Worm (Caenorhabditis elegans) whole organism, midembryonic: Measurements from ENCODE around the gene ZK1320.9.

Experiments
- T22C8.4 ChIP-seq: fragments of 200-800 bp; sonication (Bioruptor generic); IDR thresholded peaks from 2 replicates; pipeline ENCODE4 v1.3.6; 2022; ENCODE audit warnings: missing genetic modification characterization, missing compliant biosample characterization
- cog-1 ChIP-seq: sonication (generic microtip); optimal IDR thresholded peaks from 2 replicates; lab custom pipeline; 2016; ENCODE audit warnings: missing genetic modification characterization, missing compliant biosample characterization
- flt-1 ChIP-seq: fragments of 200-800 bp; sonication (Bioruptor generic); IDR thresholded peaks from 2 replicates; pipeline ENCODE4 v1.3.6; 2022; ENCODE audit warnings: missing genetic modification characterization, missing compliant biosample characterization
- klf-2 ChIP-seq: fragments of 200-800 bp; sonication (Bioruptor generic); conservative IDR thresholded peaks from 2 replicates; pipeline ENCODE4 v1.3.6; 2022; ENCODE audit warnings: missing genetic modification reagents, missing genetic modification characterization, missing compliant biosample characterization
- med-1 ChIP-seq: sonication (generic microtip); optimal IDR thresholded peaks from 2 replicates; lab custom pipeline; 2017; ENCODE audit warnings: missing genetic modification characterization, mild to moderate bottlenecking, missing compliant biosample characterization, antibody characterized with exemption, missing genetic modification reagents; ENCODE audit not compliant: insufficient read depth
- ref-1 ChIP-seq: fragments of 200-800 bp; sonication (Bioruptor generic); conservative IDR thresholded peaks from 2 replicates; pipeline ENCODE4 v1.3.6; 2022; ENCODE audit warnings: missing genetic modification reagents, missing genetic modification characterization, missing compliant biosample characterization
- tab-1 ChIP-seq: fragments of 200-800 bp; sonication (Bioruptor generic); IDR thresholded peaks from 2 replicates; pipeline ENCODE4 v1.3.6; 2022; ENCODE audit warnings: missing genetic modification characterization, missing compliant biosample characterization
- ztf-23 ChIP-seq: fragments of 200-800 bp; sonication (Bioruptor generic); IDR thresholded peaks from 2 replicates; pipeline ENCODE4 v1.3.6; 2022; ENCODE audit warnings: missing genetic modification reagents, missing genetic modification characterization, missing compliant biosample characterization
- ztf-29 ChIP-seq: fragments of 200-800 bp; sonication (Bioruptor generic); IDR thresholded peaks from 2 replicates; pipeline ENCODE4 v1.3.6; 2022; ENCODE audit warnings: missing genetic modification reagents, missing genetic modification characterization, missing compliant biosample characterization

The ZK1320.9 gene

ce11 chrII:9652919-9653318 is 33.6 kb downstream of the ZK1320.9 start, which contains the start of gene ZK1307.3:
ZK1307.3 (minus strand) TSS chrII:9653019.
- no peak for TF ChIP-seq T22C8.4
- no peak for TF ChIP-seq flt-1 (GFP tag; lab: Robert Waterston, UW)
- no peak for TF ChIP-seq cog-1 (tag; lab: Kevin White, UChicago)
- TF ChIP-seq ztf-29 (GFP tag; lab: Robert Waterston, UW), result no peak
- no peak for TF ChIP-seq klf-2 (GFP tag; lab: Robert Waterston, UW)
- TF ChIP-seq tab-1 (GFP tag; lab: Robert Waterston, UW), result no peak
- TF ChIP-seq ztf-23 (GFP tag; lab: Robert Waterston, UW), result no peak
- no peak for TF ChIP-seq ref-1
- TF ChIP-seq med-1 (GFP tag; lab: Kevin White, UChicago), result no peak

ce11 chrII:9651700-9652099 is 34.8 kb downstream of the ZK1320.9 start, which contains the start of gene ZK1307.4:
ZK1307.4 (minus strand) TSS chrII:9651800.
- no peak for TF ChIP-seq ztf-29 (GFP tag; lab: Robert Waterston, UW)
- TF ChIP-seq T22C8.4, result no peak
- TF ChIP-seq klf-2 (GFP tag; lab: Robert Waterston, UW), result no peak
- no peak for TF ChIP-seq cog-1 (tag; lab: Kevin White, UChicago)
- no peak for TF ChIP-seq flt-1 (GFP tag; lab: Robert Waterston, UW)
- TF ChIP-seq ref-1, result no peak
- no peak for TF ChIP-seq ztf-23 (GFP tag; lab: Robert Waterston, UW)
- TF ChIP-seq med-1 (GFP tag; lab: Kevin White, UChicago), result no peak
- TF ChIP-seq tab-1 (GFP tag; lab: Robert Waterston, UW), result no peak

ce11 chrII:9649191-9649590 is 37.3 kb downstream of the ZK1320.9 start, which contains the start of gene ZK1307.9:
ZK1307.9 (plus strand) TSS chrII:9649491.
- no peak for TF ChIP-seq ref-1

ce11 chrII:9646928-9647838 is 39.3 kb downstream of the ZK1320.9 start, which contains the start of gene sqv-8:
sqv-8 (plus strand) TSS chrII:9646978.
- peak; percentile 35; the same call in 1 of the 2 replicates for TF ChIP-seq T22C8.4
- no peak for TF ChIP-seq ztf-23 (GFP tag; lab: Robert Waterston, UW)
- TF ChIP-seq tab-1 (GFP tag; lab: Robert Waterston, UW), result no peak

ce11 chrII:9646122-9646555 is 40.4 kb downstream of the ZK1320.9 start:
- TF ChIP-seq ztf-29 (GFP tag; lab: Robert Waterston, UW), result no peak
- peak; percentile 82 for TF ChIP-seq T22C8.4
- TF ChIP-seq flt-1 (GFP tag; lab: Robert Waterston, UW), result peak; percentile 67; the same call in 1 of the 2 replicates
- no peak for TF ChIP-seq klf-2 (GFP tag; lab: Robert Waterston, UW)
- TF ChIP-seq med-1 (GFP tag; lab: Kevin White, UChicago), result no peak
- peak; percentile 65 for TF ChIP-seq cog-1 (tag; lab: Kevin White, UChicago)
- TF ChIP-seq ref-1, result no peak
- 0 out of 2 replicates have a peak, but pooled peaks have one; percentile 53 for TF ChIP-seq tab-1 (GFP tag; lab: Robert Waterston, UW)
- TF ChIP-seq ztf-23 (GFP tag; lab: Robert Waterston, UW), result peak; percentile 62; the same call in 1 of the 2 replicates

- TF ChIP-seq ztf-23 (GFP tag; lab: Robert Waterston, UW) (no peak), ztf-29 (GFP tag; lab: Robert Waterston, UW) (peak; percentile 25; the same call in 1 of the 2 replicates)
These were observed 41.4 kb downstream of the ZK1320.9 start for ce11 chrII:9644940-9645634.

ce11 chrII:9644438-9644837 is 42.1 kb downstream of the ZK1320.9 start, which contains the start of gene fzr-1:
fzr-1 (minus strand) TSS chrII:9644466.
- TF ChIP-seq cog-1 (tag; lab: Kevin White, UChicago) (no peak), med-1 (GFP tag; lab: Kevin White, UChicago) (no peak), T22C8.4 (no peak), tab-1 (GFP tag; lab: Robert Waterston, UW) (no peak), ref-1 (no peak), klf-2 (GFP tag; lab: Robert Waterston, UW) (no peak), ztf-29 (GFP tag; lab: Robert Waterston, UW) (no peak), flt-1 (GFP tag; lab: Robert Waterston, UW) (no peak), ztf-23 (GFP tag; lab: Robert Waterston, UW) (no peak)

- TF ChIP-seq cog-1 (tag; lab: Kevin White, UChicago) (no peak), klf-2 (GFP tag; lab: Robert Waterston, UW) (no peak), ztf-29 (GFP tag; lab: Robert Waterston, UW) (no peak), tab-1 (GFP tag; lab: Robert Waterston, UW) (no peak), med-1 (GFP tag; lab: Kevin White, UChicago) (no peak), ref-1 (no peak), ztf-23 (GFP tag; lab: Robert Waterston, UW) (no peak), flt-1 (GFP tag; lab: Robert Waterston, UW) (no peak), T22C8.4 (no peak)
These were observed 50.2 kb downstream of the ZK1320.9 start, which contains the start of gene ZK1307.7 for ce11 chrII:9636300-9636699. ZK1307.7 (plus strand) TSS chrII:9636600.
